Fruit fly (Drosophila melanogaster) whole organism, larva: ENCODE results near the gene eIF3e.
A peak's percentile ranks its signal among the peaks of the same experiment; 100 is the strongest.

Source experiments
- noc ChIP-seq: fragments of 200-800 bp; sonication (Bioruptor generic); optimal IDR thresholded peaks from 3 replicates; lab custom pipeline; 2019; ENCODE audit warnings: missing biosample characterization, mild to moderate bottlenecking, missing genetic modification characterization, moderate library complexity

Gene eIF3e

dm6 chr3L:16801499-16802452 lies 15.0 kb upstream of the eIF3e start:
- TF ChIP-seq noc (tag; lab: Kevin White, UChicago) = peak; percentile 95

dm6 chr3L:16800026-16800425 lies 13.3 kb upstream of the eIF3e start:
- TF ChIP-seq noc (tag; lab: Kevin White, UChicago) = peak; percentile 45

dm6 chr3L:16796603-16797002 lies 9.9 kb upstream of the eIF3e start:
- no peak for TF ChIP-seq noc (tag; lab: Kevin White, UChicago)

- TF ChIP-seq noc (tag; lab: Kevin White, UChicago) = no peak
Observed at dm6 chr3L:16782789-16783188, 4.0 kb downstream of the eIF3e start, which contains the start of gene CG9706. CG9706 (plus strand) TSS chr3L:16783010.

dm6 chr3L:16782218-16782763 lies 4.5 kb downstream of the eIF3e start:
- TF ChIP-seq noc (tag; lab: Kevin White, UChicago) = peak; percentile 73

dm6 chr3L:16780317-16780716 lies 6.4 kb downstream of the eIF3e start:
- no peak for TF ChIP-seq noc (tag; lab: Kevin White, UChicago)

dm6 chr3L:16779704-16780173 lies 7.0 kb downstream of the eIF3e start, which contains the start of the genes mus302 and CG9705:
mus302 (minus strand) TSS chr3L:16779736.
CG9705 (plus strand) TSS chr3L:16780100.
- no peak for TF ChIP-seq noc (tag; lab: Kevin White, UChicago)

dm6 chr3L:16772755-16773523 lies 13.8 kb downstream of the eIF3e start:
- no peak for TF ChIP-seq noc (tag; lab: Kevin White, UChicago)

- no peak for TF ChIP-seq noc (tag; lab: Kevin White, UChicago)
Observed at dm6 chr3L:16769866-16770265, 16.9 kb downstream of the eIF3e start.

dm6 chr3L:16768001-16768652 lies 18.6 kb downstream of the eIF3e start:
- TF ChIP-seq noc (tag; lab: Kevin White, UChicago) = no peak

dm6 chr3L:16766901-16767300 lies 19.8 kb downstream of the eIF3e start:
- TF ChIP-seq noc (tag; lab: Kevin White, UChicago) = no peak

- peak; percentile 7 for TF ChIP-seq noc (tag; lab: Kevin White, UChicago)
Observed at dm6 chr3L:16765647-16766628, 20.8 kb downstream of the eIF3e start, which contains the start of gene Nrt. Nrt (plus strand) TSS chr3L:16766072.

- TF ChIP-seq noc (tag; lab: Kevin White, UChicago) = no peak
Observed at dm6 chr3L:16762203-16762997, 24.3 kb downstream of the eIF3e start.
